Fruit fly (Drosophila melanogaster): ENCODE data around the gene CG31093.

dm6 chr3R:25776137-25776536, 14.1 kb downstream of the CG31093 start, which contains the start of gene CG17196:
- TF ChIP-seq usp (GFP tag; optimal IDR thresholded peaks at IDR 0.05) = no peak
- no peak for TF ChIP-seq psq (optimal IDR thresholded peaks at IDR 0.05)

Data from whole organism.